Worm (Caenorhabditis elegans) whole organism, L1 larva: Measurements from ENCODE around the gene W06G6.17.

Experiments
- C04F5.9 ChIP-seq: sonication (generic microtip); optimal IDR thresholded peaks from 2 replicates; lab custom pipeline; 2016; ENCODE audit warnings: missing genetic modification characterization, missing compliant biosample characterization
- C16A3.4 ChIP-seq: fragments of 150-350 bp; optimal IDR thresholded peaks from 2 replicates; lab custom pipeline; 2014; ENCODE audit warnings: missing biosample characterization, missing genetic modification characterization
- F16B12.6 ChIP-seq: fragments of 150-350 bp; optimal IDR thresholded peaks from 2 replicates; lab custom pipeline; 2014; ENCODE audit warnings: missing biosample characterization, missing genetic modification characterization
- Y116A8C.19 ChIP-seq: sonication (generic microtip); optimal IDR thresholded peaks from 2 replicates; lab custom pipeline; 2016; ENCODE audit warnings: missing compliant biosample characterization, missing genetic modification characterization, borderline replicate concordance
- aly-2 ChIP-seq: fragments of 150-350 bp; optimal IDR thresholded peaks from 2 replicates; lab custom pipeline; 2014; ENCODE audit warnings: missing biosample characterization, missing genetic modification characterization
- ama-1 ChIP-seq: fragments of 150-350 bp; optimal IDR thresholded peaks from 2 replicates; lab custom pipeline; 2014
- ceh-82 ChIP-seq, 3 experiments: fragments of 150-350 bp in 1 of 3; sonication (generic microtip) in 2 of 3; optimal IDR thresholded peaks; 2 replicates each; lab custom pipeline; 2014 to 2017; ENCODE audit warnings: missing biosample characterization in 3 of 3, missing genetic modification characterization in 3 of 3
- ceh-88 ChIP-seq: fragments of 200-800 bp; sonication (Bioruptor generic); IDR thresholded peaks from 2 replicates; pipeline ENCODE4 v1.3.6; 2022; ENCODE audit warnings: missing genetic modification characterization, missing compliant biosample characterization
- ceh-90 ChIP-seq: sonication (generic microtip); optimal IDR thresholded peaks from 2 replicates; lab custom pipeline; 2016; ENCODE audit warnings: missing genetic modification characterization, missing compliant biosample characterization
- dpl-1 ChIP-seq, 3 experiments: fragments of 150-350 bp in 2 of 3; sonication (generic microtip) in 1 of 3; optimal IDR thresholded peaks; 2 replicates each; lab custom pipeline; 2014 to 2017; ENCODE audit warnings: missing biosample characterization in 3 of 3, missing genetic modification characterization in 3 of 3, missing genetic modification reagents in 3 of 3
- efl-1 ChIP-seq, 4 experiments: fragments of 150-350 bp; optimal IDR thresholded peaks in 3 of 4; peaks in 1 of 4; 1 replicate in 1 of 4; 2 replicates in 3 of 4; lab custom pipeline; 2014; ENCODE audit warnings: missing biosample characterization in 2 of 4, missing genetic modification characterization in 2 of 4, missing genetic modification reagents in 2 of 4
- egl-13 ChIP-seq: sonication (generic microtip); optimal IDR thresholded peaks from 2 replicates; lab custom pipeline; 2016; ENCODE audit warnings: missing genotype, missing genetic modification reagents, missing genetic modification characterization, missing compliant biosample characterization
- egl-27 ChIP-seq, 2 experiments: fragments of 150-350 bp in 1 of 2; sonication (generic microtip); optimal IDR thresholded peaks; 3 replicates each; lab custom pipeline; 2017 to 2018; ENCODE audit warnings: missing biosample characterization in 2 of 2, missing genetic modification characterization in 2 of 2, missing genetic modification reagents in 2 of 2
- elt-3 ChIP-seq, 6 experiments: fragments of 150-350 bp in 1 of 6; sonication (generic microtip); optimal IDR thresholded peaks; 2 replicates each; lab custom pipeline; 2017 to 2018; ENCODE audit warnings: missing biosample characterization in 6 of 6, missing genetic modification characterization in 6 of 6, inconsistent platforms in 1 of 6
- fkh-10 ChIP-seq: sonication (generic microtip); optimal IDR thresholded peaks from 2 replicates; lab custom pipeline; 2017; ENCODE audit warnings: missing biosample characterization, missing genetic modification reagents, missing genetic modification characterization
- fkh-4 ChIP-seq: sonication (generic microtip); optimal IDR thresholded peaks from 2 replicates; lab custom pipeline; 2016; ENCODE audit warnings: missing compliant biosample characterization, missing genetic modification characterization, borderline replicate concordance
- hlh-17 ChIP-seq: fragments of 200-800 bp; sonication (Bioruptor generic); optimal IDR thresholded peaks from 2 replicates; lab custom pipeline; 2018; ENCODE audit warnings: missing genetic modification characterization, mild to moderate bottlenecking, missing compliant biosample characterization, moderate library complexity, borderline replicate concordance
- hlh-4 ChIP-seq: sonication (generic microtip); optimal IDR thresholded peaks from 2 replicates; lab custom pipeline; 2016; ENCODE audit warnings: mild to moderate bottlenecking, missing genetic modification characterization, missing compliant biosample characterization
- irx-1 ChIP-seq: sonication (generic microtip); optimal IDR thresholded peaks from 2 replicates; lab custom pipeline; 2016; ENCODE audit warnings: missing genetic modification characterization, missing compliant biosample characterization
- isw-1 ChIP-seq: fragments of 200-800 bp; sonication (Bioruptor generic); IDR thresholded peaks from 2 replicates; pipeline ENCODE4 v1.3.6; 2022; ENCODE audit warnings: missing genetic modification characterization, missing compliant biosample characterization
- jun-1 ChIP-seq: fragments of 150-350 bp; optimal IDR thresholded peaks from 2 replicates; lab custom pipeline; 2014; ENCODE audit warnings: missing biosample characterization, missing genetic modification reagents, missing genetic modification characterization
- lin-15B ChIP-seq: fragments of 150-350 bp; sonication (generic microtip); optimal IDR thresholded peaks from 3 replicates; lab custom pipeline; 2014; ENCODE audit warnings: missing biosample characterization, missing genetic modification characterization
- lir-3 ChIP-seq: sonication (generic microtip); optimal IDR thresholded peaks from 2 replicates; lab custom pipeline; 2016; ENCODE audit warnings: mild to moderate bottlenecking, missing genetic modification characterization, moderate library complexity, missing compliant biosample characterization; ENCODE audit not compliant: poor library complexity
- mdl-1 ChIP-seq, 2 experiments: fragments of 150-350 bp; optimal IDR thresholded peaks; 2 replicates each; lab custom pipeline; 2014 to 2017; ENCODE audit warnings: missing biosample characterization in 2 of 2, missing genetic modification characterization in 2 of 2, inconsistent platforms in 1 of 2
- mep-1 ChIP-seq: fragments of 150-350 bp; optimal IDR thresholded peaks from 2 replicates; lab custom pipeline; 2014; ENCODE audit warnings: missing biosample characterization, missing genetic modification characterization
- nhr-12 ChIP-seq: sonication (generic microtip); optimal IDR thresholded peaks from 2 replicates; lab custom pipeline; 2017; ENCODE audit warnings: missing biosample characterization, missing genetic modification characterization
- nhr-19 ChIP-seq: fragments of 200-800 bp; sonication (Bioruptor generic); conservative IDR thresholded peaks from 2 replicates; pipeline ENCODE4 v1.3.6; 2022; ENCODE audit warnings: missing genetic modification characterization, missing compliant biosample characterization
- nhr-20 ChIP-seq: sonication (generic microtip); optimal IDR thresholded peaks from 2 replicates; lab custom pipeline; 2016; ENCODE audit warnings: mild to moderate bottlenecking, missing genetic modification characterization, missing compliant biosample characterization
- nhr-28 ChIP-seq: fragments of 150-350 bp; optimal IDR thresholded peaks from 2 replicates; lab custom pipeline; 2014; ENCODE audit warnings: missing biosample characterization, missing genetic modification characterization
- nhr-77 ChIP-seq: fragments of 150-350 bp; optimal IDR thresholded peaks from 2 replicates; lab custom pipeline; 2014; ENCODE audit warnings: missing biosample characterization, missing genetic modification characterization
- nhr-84 ChIP-seq: sonication (generic microtip); optimal IDR thresholded peaks from 2 replicates; lab custom pipeline; 2017; ENCODE audit warnings: missing biosample characterization, missing genetic modification characterization
- nhr-85 ChIP-seq: sonication (generic microtip); peaks from one replicate; lab custom pipeline; 2016; ENCODE audit warnings: missing genetic modification characterization, inconsistent platforms, missing compliant biosample characterization
- nhr-90 ChIP-seq: sonication (generic microtip); optimal IDR thresholded peaks from 2 replicates; lab custom pipeline; 2016; ENCODE audit warnings: mild to moderate bottlenecking, missing genetic modification characterization, missing compliant biosample characterization; ENCODE audit not compliant: poor library complexity
- pag-3 ChIP-seq: sonication (generic microtip); optimal IDR thresholded peaks from 2 replicates; lab custom pipeline; 2017; ENCODE audit warnings: missing genetic modification characterization, mild to moderate bottlenecking, missing compliant biosample characterization, antibody characterized with exemption, borderline replicate concordance; ENCODE audit not compliant: insufficient read depth
- pax-3 ChIP-seq: fragments of 200-800 bp; sonication (Bioruptor generic); optimal IDR thresholded peaks from 2 replicates; lab custom pipeline; 2018; ENCODE audit warnings: mild to moderate bottlenecking, missing genetic modification characterization, moderate library complexity, missing compliant biosample characterization
- pqm-1 ChIP-seq: sonication (generic microtip); optimal IDR thresholded peaks from 3 replicates; lab custom pipeline; 2017; ENCODE audit warnings: missing biosample characterization, missing genetic modification characterization
- skn-1 ChIP-seq: fragments of 150-350 bp; optimal IDR thresholded peaks from 2 replicates; lab custom pipeline; 2014; ENCODE audit warnings: missing biosample characterization, missing genetic modification characterization
- snpc-4 ChIP-seq: fragments of 150-350 bp; optimal IDR thresholded peaks from 2 replicates; lab custom pipeline; 2014; ENCODE audit warnings: missing biosample characterization, missing genetic modification characterization
- snu-23 ChIP-seq: sonication (generic microtip); optimal IDR thresholded peaks from 2 replicates; lab custom pipeline; 2016; ENCODE audit warnings: missing genetic modification characterization, missing compliant biosample characterization
- sptf-1 ChIP-seq: fragments of 150-350 bp; optimal IDR thresholded peaks from 2 replicates; lab custom pipeline; 2014; ENCODE audit warnings: missing biosample characterization, missing genetic modification characterization
- swsn-7 ChIP-seq: sonication (generic microtip); optimal IDR thresholded peaks from 2 replicates; lab custom pipeline; 2016; ENCODE audit warnings: missing genetic modification characterization, missing compliant biosample characterization
- tbx-2 ChIP-seq: sonication (generic microtip); optimal IDR thresholded peaks from 2 replicates; lab custom pipeline; 2016; ENCODE audit warnings: missing genetic modification characterization, missing compliant biosample characterization
- unc-130 ChIP-seq: fragments of 150-350 bp; optimal IDR thresholded peaks from 2 replicates; lab custom pipeline; 2017; ENCODE audit warnings: missing biosample characterization, missing genetic modification characterization, inconsistent platforms
- unc-86 ChIP-seq: sonication (generic microtip); optimal IDR thresholded peaks from 2 replicates; lab custom pipeline; 2016; ENCODE audit warnings: missing genetic modification characterization, missing compliant biosample characterization
- unc-98 ChIP-seq: fragments of 200-800 bp; sonication (Bioruptor generic); IDR thresholded peaks from 2 replicates; pipeline ENCODE4 v1.3.6; 2022; ENCODE audit warnings: missing genetic modification characterization, missing compliant biosample characterization
- zip-4 ChIP-seq: fragments of 200-800 bp; sonication (Bioruptor generic); optimal IDR thresholded peaks from 2 replicates; lab custom pipeline; 2018; ENCODE audit warnings: mild to moderate bottlenecking, missing genetic modification characterization, moderate library complexity, missing compliant biosample characterization
- ztf-11 ChIP-seq, 2 experiments: sonication (generic microtip); optimal IDR thresholded peaks; 2 replicates each; lab custom pipeline; 2016 to 2017; ENCODE audit warnings: missing genetic modification characterization in 2 of 2, missing biosample characterization in 1 of 2, missing compliant biosample characterization in 1 of 2

The W06G6.17 gene

DNA sequence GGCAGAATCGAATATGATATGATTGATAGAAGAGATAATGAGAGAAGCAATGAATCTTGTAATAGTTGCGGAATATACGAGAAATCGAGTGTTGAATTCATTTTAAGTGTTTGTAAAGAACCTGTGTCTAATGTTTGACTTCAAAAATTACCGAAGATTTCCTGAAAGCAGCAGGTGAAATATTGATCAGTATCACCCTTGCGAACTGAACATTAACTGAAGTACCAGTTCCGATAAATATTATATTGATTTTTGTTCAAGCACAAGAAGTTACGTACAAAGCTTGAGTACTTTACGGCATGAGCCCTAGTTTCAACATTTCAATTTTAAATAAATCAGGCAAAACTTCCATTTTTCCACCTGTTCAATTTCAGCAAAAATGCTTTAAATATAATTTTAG is 34.2 kb upstream of the W06G6.17 start, which contains the start of gene srz-103:
Gene srz-103, minus strand, starts transcription at position 101 of the 400 bp plus-strand sequence.
- no peak for TF ChIP-seq egl-13
- TF ChIP-seq unc-130 (tag; lab: Kevin White, UChicago), result no peak
- TF ChIP-seq fkh-4, result no peak
- TF ChIP-seq mdl-1 (tag; optimal IDR thresholded peaks at IDR 0.05; lab: Kevin White, UChicago), result no peak

ce11 chrV:16675553-16675952 is 30.5 kb upstream of the W06G6.17 start, which contains the start of gene srz-1:
TSS of gene srz-1 (plus strand) at chrV:16675853.
- TF ChIP-seq ceh-90 (tag; lab: Kevin White, UChicago) (no peak), C04F5.9 (tag; lab: Kevin White, UChicago) (no peak), jun-1 (no peak), ama-1 (no peak), unc-130 (tag; lab: Kevin White, UChicago) (no peak), elt-3 (tag; optimal IDR thresholded peaks at IDR 0.05; lab: Kevin White, UChicago) (no peak), ztf-11 (tag; optimal IDR thresholded peaks at IDR 0.05; lab: Kevin White, UChicago) (no peak)
- TF ChIP-seq, all 84 proteins: peak for 0

DNA sequence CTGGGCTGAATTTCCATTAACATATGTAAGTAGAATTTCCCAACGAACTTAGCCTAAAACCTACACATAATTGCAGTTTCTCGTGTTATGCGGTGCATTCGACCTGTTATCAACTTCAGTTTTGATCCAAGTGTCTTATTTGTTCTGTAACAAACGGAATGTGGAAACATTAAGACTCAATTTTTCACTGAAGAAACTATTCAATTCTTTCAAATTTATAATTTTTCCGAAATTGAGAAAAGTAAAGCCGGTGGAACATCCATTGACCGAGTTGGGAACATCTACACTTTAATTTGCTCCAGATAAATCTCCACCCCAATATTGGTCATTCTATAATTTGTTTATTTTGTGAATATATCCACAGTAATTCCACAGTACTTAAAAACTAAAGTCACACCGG is 29.3 kb upstream of the W06G6.17 start:
- TF ChIP-seq skn-1 (tag; lab: Kevin White, UChicago) (no peak), ceh-88 (GFP tag; lab: Robert Waterston, UW) (no peak), fkh-4 (no peak), egl-27 (tag; optimal IDR thresholded peaks at IDR 0.05; lab: Kevin White, UChicago) (no peak), irx-1 (no peak), nhr-90 (tag; lab: Kevin White, UChicago) (no peak), nhr-28 (tag; lab: Kevin White, UChicago) (no peak), swsn-7 (tag; lab: Kevin White, UChicago) (no peak), ceh-82 (tag; optimal IDR thresholded peaks at IDR 0.05; lab: Kevin White, UChicago) (no peak), lin-15B (tag; lab: Kevin White, UChicago) (no peak), tbx-2 (tag; lab: Kevin White, UChicago) (no peak), pax-3 (no peak), egl-13 (no peak), nhr-84 (tag; lab: Kevin White, UChicago) (no peak), pqm-1 (tag; lab: Kevin White, UChicago) (no peak), snpc-4 (no peak), unc-130 (tag; lab: Kevin White, UChicago) (no peak)

DNA sequence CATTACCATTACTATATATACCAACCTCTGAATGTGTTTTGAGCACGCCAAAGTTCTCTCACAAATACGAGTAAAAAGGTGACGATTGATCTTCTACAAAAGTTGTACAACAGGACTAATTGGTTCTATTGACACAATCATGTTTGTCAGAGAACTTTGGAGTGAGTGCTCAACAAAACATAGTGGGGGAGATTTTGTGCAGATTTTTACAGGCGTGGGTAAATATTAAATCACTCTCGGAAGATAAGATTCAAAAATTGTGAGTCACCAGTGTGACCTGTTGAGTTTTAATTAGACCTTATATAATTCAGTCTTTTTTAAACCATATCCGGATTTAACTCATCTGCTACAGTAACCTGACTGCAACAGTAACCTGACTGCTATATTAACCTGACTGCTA is 27.1 kb upstream of the W06G6.17 start, which contains the start of gene F14F8.8:
Gene F14F8.8, minus strand, starts transcription at position 101 of the 400 bp plus-strand sequence.
- TF ChIP-seq fkh-10 (GFP tag; lab: Kevin White, UChicago) (no peak), nhr-12 (tag; lab: Kevin White, UChicago) (no peak), pag-3 (no peak), hlh-17 (GFP tag; lab: Kevin White, UChicago) (no peak), C16A3.4 (no peak), efl-1 (optimal IDR thresholded peaks at IDR 0.05; lab: Kevin White, UChicago) (no peak), efl-1 (GFP tag; optimal IDR thresholded peaks at IDR 0.05 in 1 of 2; lab: Kevin White, UChicago) (no peak), lir-3 (no peak), pqm-1 (tag; lab: Kevin White, UChicago) (no peak), pax-3 (no peak), zip-4 (no peak), nhr-19 (GFP tag; lab: Robert Waterston, UW) (no peak), hlh-4 (tag; lab: Kevin White, UChicago) (no peak), elt-3 (tag; optimal IDR thresholded peaks at IDR 0.05; lab: Kevin White, UChicago) (no peak)

DNA sequence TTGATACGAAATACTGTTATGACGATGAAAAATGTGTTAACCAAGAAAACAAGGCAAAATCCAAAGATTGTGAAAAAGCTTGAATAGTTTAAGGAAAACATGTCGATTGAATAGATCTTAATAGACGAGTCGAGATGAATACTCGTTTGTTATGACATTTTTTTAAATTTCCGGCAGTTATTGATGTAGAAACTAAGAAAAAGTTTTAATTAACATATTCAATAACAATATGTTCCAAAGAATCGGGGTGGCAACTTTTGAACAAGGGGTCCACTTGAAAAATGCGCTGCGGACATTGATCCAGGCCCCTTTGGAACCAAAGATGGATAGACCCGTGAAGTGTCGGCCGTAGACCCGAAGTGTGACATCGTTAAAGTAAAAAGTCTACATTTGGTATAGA is 26.1 kb upstream of the W06G6.17 start, which contains the start of gene str-61:
Gene str-61, minus strand, starts transcription at position 101 of the 400 bp plus-strand sequence.
- TF ChIP-seq isw-1 (GFP tag; lab: Robert Waterston, UW) (no peak), nhr-90 (tag; lab: Kevin White, UChicago) (no peak), nhr-20 (tag; lab: Kevin White, UChicago) (no peak), sptf-1 (tag; lab: Kevin White, UChicago) (no peak), Y116A8C.19 (tag; lab: Kevin White, UChicago) (no peak), mdl-1 (tag; optimal IDR thresholded peaks at IDR 0.05; lab: Kevin White, UChicago) (no peak), unc-86 (tag; lab: Kevin White, UChicago) (no peak), dpl-1 (GFP tag; optimal IDR thresholded peaks at IDR 0.05; lab: Kevin White, UChicago) (no peak), aly-2 (tag; lab: Kevin White, UChicago) (no peak), nhr-85 (tag; lab: Kevin White, UChicago) (no peak), unc-98 (GFP tag; lab: Robert Waterston, UW) (no peak), mep-1 (tag; lab: Kevin White, UChicago) (no peak), pax-3 (no peak), nhr-77 (no peak), F16B12.6 (tag; lab: Kevin White, UChicago) (no peak), snu-23 (GFP tag; lab: Kevin White, UChicago) (no peak)
